Fruit fly (Drosophila melanogaster): ENCODE measurements around the gene CG10650.

CG10650 gene

dm6 chr2L:18974063-18974779, 21.5 kb downstream of the CG10650 start, which contains the start of the genes L2HGDH and CG10431 (continued):
- TF ChIP-seq cato (GFP tag; optimal IDR thresholded peaks at IDR 0.05; ENCODE audit: borderline replicate concordance) (peak; percentile 51), Atf-2 (GFP tag; optimal IDR thresholded peaks at IDR 0.05) (no peak), h (optimal IDR thresholded peaks at IDR 0.05) (no peak), p53 (GFP tag; optimal IDR thresholded peaks at IDR 0.05) (no peak), NFAT (GFP tag; IDR thresholded peaks at IDR 0.05) (peak; percentile 94), tin (GFP tag; optimal IDR thresholded peaks at IDR 0.05) (peak; percentile 69), ssp (GFP tag; IDR thresholded peaks at IDR 0.05) (no peak), mam (GFP tag; optimal IDR thresholded peaks at IDR 0.05) (peak; percentile 21), CG10321 (GFP tag; IDR thresholded peaks at IDR 0.05) (no peak), en (GFP tag; optimal IDR thresholded peaks at IDR 0.05) (no peak), CG12299 (tag; optimal IDR thresholded peaks at IDR 0.05) (peak; percentile 65), CG17802 (tag; optimal IDR thresholded peaks at IDR 0.05) (no peak), trem (tag; optimal IDR thresholded peaks at IDR 0.05) (peak; percentile 80), bigmax (GFP tag; optimal IDR thresholded peaks at IDR 0.05) (peak; percentile 83), CG7786 (GFP tag; optimal IDR thresholded peaks at IDR 0.05) (peak; percentile 14), YL-1 (GFP tag; optimal IDR thresholded peaks at IDR 0.05) (peak; percentile 52), Dip2 (GFP tag; IDR thresholded peaks at IDR 0.05) (no peak), mld (GFP tag; IDR thresholded peaks at IDR 0.05; ENCODE audit: partially characterized antibody) (no peak), CG32767 (GFP tag; IDR thresholded peaks at IDR 0.05) (no peak), bsh (GFP tag; optimal IDR thresholded peaks at IDR 0.05) (peak in 1 of 2 experiments; percentile 41), ac (GFP tag; optimal IDR thresholded peaks at IDR 0.05) (no peak), vnd (GFP tag; IDR thresholded peaks at IDR 0.05; ENCODE audit: partially characterized antibody) (no peak), CG30020 (tag; optimal IDR thresholded peaks at IDR 0.05) (peak; percentile 60), ewg (GFP tag; optimal IDR thresholded peaks at IDR 0.05) (peak; percentile 21), sna (GFP tag; IDR thresholded peaks at IDR 0.05; ENCODE audit: partially characterized antibody) (no peak), kni (GFP tag; optimal IDR thresholded peaks at IDR 0.05) (no peak), CG6854 (GFP tag; optimal IDR thresholded peaks at IDR 0.05) (no peak), NC2α (GFP tag; optimal IDR thresholded peaks at IDR 0.05) (no peak), esg (GFP tag; conservative IDR thresholded peaks at IDR 0.05) (0 out of 2 replicates have a peak, but pooled peaks have one; percentile 30), lab (GFP tag; optimal IDR thresholded peaks at IDR 0.05) (peak; percentile 85), caup (GFP tag; optimal IDR thresholded peaks at IDR 0.05; ENCODE audit: severe bottlenecking) (peak; percentile 34), so (GFP tag; IDR thresholded peaks at IDR 0.05) (0 out of 3 replicates have a peak, but pooled peaks have one; percentile 32), CG18599 (GFP tag; optimal IDR thresholded peaks at IDR 0.05) (peak; percentile 76), CG18476 (GFP tag; optimal IDR thresholded peaks at IDR 0.05) (peak; percentile 62), ab (GFP tag; optimal IDR thresholded peaks at IDR 0.05) (no peak), Rx (GFP tag; IDR thresholded peaks at IDR 0.05) (no peak), NfI (GFP tag; optimal IDR thresholded peaks at IDR 0.05) (peak; percentile 57), CG7556 (GFP tag; optimal IDR thresholded peaks at IDR 0.05) (peak; percentile 67), dan (GFP tag; IDR thresholded peaks at IDR 0.05) (no peak), zfh2 (GFP tag; optimal IDR thresholded peaks at IDR 0.05) (no peak), fru (optimal IDR thresholded peaks at IDR 0.05) (no peak), sim (GFP tag; IDR thresholded peaks at IDR 0.05) (peak; percentile 14; the same call in 1 of the 2 replicates), run (tag; optimal IDR thresholded peaks at IDR 0.05) (peak; percentile 3), CG10267 (tag; optimal IDR thresholded peaks at IDR 0.05) (peak; percentile 98), gce (GFP tag; IDR thresholded peaks at IDR 0.05) (no peak), CG10147 (GFP tag; optimal IDR thresholded peaks at IDR 0.05) (peak; percentile 50), Asciz (GFP tag; optimal IDR thresholded peaks at IDR 0.05) (peak; percentile 20), Blimp-1 (GFP tag; optimal IDR thresholded peaks at IDR 0.05) (peak; percentile 32), CG16813 (GFP tag; IDR thresholded peaks at IDR 0.05; ENCODE audit: partially characterized antibody) (no peak; the same call in 2 of the 3 replicates)

Data from whole organism, embryonic.